Worm (Caenorhabditis elegans) whole organism, young adult: ENCODE results near the gene C52E4.7.

Experiments
- cebp-2 ChIP-seq: fragments of 200-800 bp; sonication (Bioruptor generic); IDR thresholded peaks from 2 replicates; pipeline ENCODE4 v1.3.6; 2022; ENCODE audit warnings: missing genetic modification characterization, missing compliant biosample characterization
- ceh-79 ChIP-seq: sonication (generic microtip); optimal IDR thresholded peaks from 2 replicates; lab custom pipeline; 2017; ENCODE audit warnings: mild to moderate bottlenecking, missing genetic modification characterization, missing compliant biosample characterization
- egl-18 ChIP-seq: fragments of 200-800 bp; sonication (Bioruptor generic); IDR thresholded peaks from 2 replicates; pipeline ENCODE4 v1.3.6; 2022; ENCODE audit warnings: missing genetic modification reagents, missing genetic modification characterization, missing compliant biosample characterization
- hlh-12 ChIP-seq: sonication (generic microtip); optimal IDR thresholded peaks from 2 replicates; lab custom pipeline; 2016; ENCODE audit warnings: missing genetic modification characterization, missing compliant biosample characterization
- mcd-1 ChIP-seq: fragments of 200-800 bp; sonication (Bioruptor generic); IDR thresholded peaks from 2 replicates; pipeline ENCODE4 v1.3.6; 2022; ENCODE audit warnings: missing genetic modification reagents, missing genetic modification characterization, missing compliant biosample characterization
- pha-4 ChIP-seq: fragments of 150-350 bp; sonication (generic microtip); optimal IDR thresholded peaks from 2 replicates; lab custom pipeline; 2014; ENCODE audit warnings: missing biosample characterization, missing genetic modification reagents, missing genetic modification characterization
- tbp1 ChIP-seq: fragments of 200-800 bp; sonication (Bioruptor generic); optimal IDR thresholded peaks from 2 replicates; lab custom pipeline; 2018; ENCODE audit warnings: mild to moderate bottlenecking, missing genetic modification characterization, missing compliant biosample characterization
- unc-130 ChIP-seq: sonication (generic microtip); optimal IDR thresholded peaks from 2 replicates; lab custom pipeline; 2016; ENCODE audit warnings: missing genetic modification reagents, missing genetic modification characterization, missing compliant biosample characterization
- unc-62 ChIP-seq: fragments of 150-350 bp; optimal IDR thresholded peaks from 2 replicates; lab custom pipeline; 2014; ENCODE audit warnings: missing biosample characterization, missing genetic modification reagents, missing genetic modification characterization
- zim-3 ChIP-seq: sonication (generic microtip); optimal IDR thresholded peaks from 2 replicates; lab custom pipeline; 2017; ENCODE audit warnings: mild to moderate bottlenecking, missing genetic modification characterization, moderate library complexity, missing compliant biosample characterization

DNA sequence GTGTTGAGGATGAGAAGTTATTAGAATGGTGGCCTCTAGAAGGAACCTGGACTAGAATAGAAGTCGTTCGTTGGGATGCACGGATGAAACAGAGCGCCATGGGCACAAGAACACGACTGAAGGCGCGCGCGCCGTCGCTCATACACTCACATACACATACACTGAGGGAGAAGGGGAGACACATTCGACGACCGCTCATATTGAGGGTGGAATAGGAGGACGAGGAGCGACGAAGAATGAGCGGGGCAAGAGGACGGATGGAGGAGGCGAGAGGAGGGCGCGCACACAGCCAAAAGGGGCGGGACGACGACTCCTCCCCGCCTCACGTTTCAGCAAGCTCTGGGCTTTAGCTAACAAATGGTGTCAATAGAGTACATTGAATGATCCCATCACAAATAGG lies 44.7 kb downstream of the C52E4.7 start:
- TF ChIP-seq unc-62 (GFP tag; lab: Kevin White, UChicago) (no peak), cebp-2 (GFP tag; lab: Robert Waterston, UW) (no peak), tbp1 (GFP tag; lab: Kevin White, UChicago) (no peak), egl-18 (GFP tag; lab: Robert Waterston, UW) (no peak), pha-4 (no peak), ceh-79 (tag; lab: Kevin White, UChicago) (no peak), mcd-1 (peak; percentile 42), hlh-12 (tag; lab: Kevin White, UChicago) (no peak), zim-3 (tag; lab: Kevin White, UChicago) (no peak), unc-130 (GFP tag; lab: Kevin White, UChicago) (no peak)
